Fruit fly (Drosophila melanogaster): Measurements from ENCODE around the gene RpS27A.

Gene RpS27A

DNA sequence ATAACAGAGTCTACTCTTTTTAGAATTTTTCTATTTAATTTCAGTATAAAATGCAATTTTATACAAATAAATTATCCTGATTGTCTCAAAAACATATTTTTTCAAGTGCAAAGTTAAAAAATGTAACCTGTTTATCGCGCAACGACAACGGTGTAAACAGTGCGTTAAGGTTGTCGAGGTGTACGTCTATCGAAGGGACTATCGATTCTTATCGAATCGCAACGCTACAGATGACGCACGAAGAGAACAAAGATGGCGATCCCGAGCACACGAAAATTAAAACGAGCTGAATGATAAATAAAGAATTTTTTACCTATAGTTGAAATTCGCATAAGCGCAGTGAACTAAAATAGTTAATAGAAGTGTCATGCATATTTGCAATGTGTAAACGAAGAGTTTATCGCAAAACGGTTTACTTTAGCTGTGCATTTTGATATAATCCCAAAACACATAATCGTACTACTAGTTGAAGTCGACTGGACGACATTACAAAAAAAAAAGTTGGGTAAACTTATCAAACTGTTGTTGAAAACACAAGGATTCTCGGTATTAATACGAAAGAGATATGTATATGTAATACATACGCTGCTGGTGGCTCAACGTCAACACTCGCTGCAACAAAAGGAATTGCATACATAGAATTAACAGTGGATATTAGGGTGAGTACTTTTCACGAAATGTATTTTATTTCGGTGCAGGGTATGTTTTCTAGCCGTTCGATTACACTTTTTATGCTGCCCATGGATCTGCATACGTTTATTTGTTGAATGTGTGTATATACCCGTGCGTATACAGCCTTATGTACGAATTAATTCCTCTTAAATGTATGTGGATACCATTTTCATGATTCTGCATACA lies 20.1 kb upstream of the RpS27A start, which contains the start of gene da (continued):
- peak; percentile 46; the same call in 2 of the 4 replicates for TF ChIP-seq Dll (GFP tag; IDR thresholded peaks at IDR 0.05; ENCODE audit: partially characterized antibody)
- TF ChIP-seq CG1792 (GFP tag; optimal IDR thresholded peaks at IDR 0.05) = peak; percentile 34
- peak; percentile 10 for TF ChIP-seq CG3281 (GFP tag; optimal IDR thresholded peaks at IDR 0.05)
- TF ChIP-seq Awh (GFP tag; IDR thresholded peaks at IDR 0.05) = peak; percentile 52; the same call in 1 of the 2 replicates
- peak in 1 of 2 experiments; percentile 8 for TF ChIP-seq Hr78 (GFP tag; optimal IDR thresholded peaks at IDR 0.05)
- peak; percentile 63 for TF ChIP-seq Atf6 (GFP tag; IDR thresholded peaks at IDR 0.05)
- no peak; the same call in 2 of the 3 replicates for TF ChIP-seq Mrtf (GFP tag; IDR thresholded peaks at IDR 0.05)
- no peak for TF ChIP-seq Sin3A (optimal IDR thresholded peaks at IDR 0.05)
- no peak for TF ChIP-seq Dip2 (GFP tag; IDR thresholded peaks at IDR 0.05)
- peak; percentile 17; the same call in 1 of the 2 replicates for TF ChIP-seq ato (GFP tag; IDR thresholded peaks at IDR 0.05; ENCODE audit: partially characterized antibody)
- peak; percentile 46 for TF ChIP-seq sd (tag; optimal IDR thresholded peaks at IDR 0.05)
- TF ChIP-seq CG4360 (GFP tag; IDR thresholded peaks at IDR 0.05) = no peak
- TF ChIP-seq CG7786 (GFP tag; optimal IDR thresholded peaks at IDR 0.05) = peak; percentile 55
- peak; percentile 29; the same call in 1 of the 2 replicates for TF ChIP-seq wdn (GFP tag; IDR thresholded peaks at IDR 0.05)
- no peak for TF ChIP-seq CG10565 (GFP tag; optimal IDR thresholded peaks at IDR 0.05)
- TF ChIP-seq CG16815 (GFP tag; optimal IDR thresholded peaks at IDR 0.05) = peak; percentile 19
- TF ChIP-seq CG12391 (tag; optimal IDR thresholded peaks at IDR 0.05) = peak; percentile 83
- peak; percentile 75 for TF ChIP-seq vvl (GFP tag; IDR thresholded peaks at IDR 0.05)
- TF ChIP-seq CG30020 (tag; optimal IDR thresholded peaks at IDR 0.05) = peak; percentile 99
- TF ChIP-seq NC2α (GFP tag; optimal IDR thresholded peaks at IDR 0.05) = no peak
- TF ChIP-seq Meics (GFP tag; optimal IDR thresholded peaks at IDR 0.05) = peak; percentile 61
- TF ChIP-seq Chrac-16 (GFP tag; optimal IDR thresholded peaks at IDR 0.05) = peak; percentile 56
- TF ChIP-seq Abd-B (GFP tag; optimal IDR thresholded peaks at IDR 0.05) = no peak
- TF ChIP-seq CG6854 (GFP tag; optimal IDR thresholded peaks at IDR 0.05) = peak; percentile 38
- peak; percentile 64; the same call in 1 of the 2 replicates for TF ChIP-seq CG14014 (GFP tag; IDR thresholded peaks at IDR 0.05)
- no peak for TF ChIP-seq Sox102F (GFP tag; optimal IDR thresholded peaks at IDR 0.05)
- peak; percentile 69 for TF ChIP-seq zfh2 (GFP tag; optimal IDR thresholded peaks at IDR 0.05)
- TF ChIP-seq HmgZ (tag; optimal IDR thresholded peaks at IDR 0.05) = peak; percentile 41
- TF ChIP-seq Dfd (GFP tag; optimal IDR thresholded peaks at IDR 0.05) = peak in 1 of 2 experiments; percentile 43
- TF ChIP-seq CG15601 (tag; optimal IDR thresholded peaks at IDR 0.05) = peak; percentile 48
- peak; percentile 54 for TF ChIP-seq B-H2 (GFP tag; optimal IDR thresholded peaks at IDR 0.05)
- TF ChIP-seq CG9609 (GFP tag; optimal IDR thresholded peaks at IDR 0.05) = peak; percentile 56
- TF ChIP-seq CG9797 (GFP tag; optimal IDR thresholded peaks at IDR 0.05) = peak; percentile 58
- no peak for TF ChIP-seq z (GFP tag; IDR thresholded peaks at IDR 0.05)
- TF ChIP-seq CG11398 (GFP tag; optimal IDR thresholded peaks at IDR 0.05) = no peak
- peak; percentile 76 for TF ChIP-seq dm (GFP tag; optimal IDR thresholded peaks at IDR 0.05)
- peak; percentile 4 for TF ChIP-seq CG10431 (GFP tag; optimal IDR thresholded peaks at IDR 0.05)
- peak; percentile 14 for TF ChIP-seq Dp (GFP tag; optimal IDR thresholded peaks at IDR 0.05)
- TF ChIP-seq CG3847 (GFP tag; IDR thresholded peaks at IDR 0.05) = peak; percentile 15; the same call in 1 of the 2 replicates
- peak; percentile 67 for TF ChIP-seq Bteb2 (GFP tag; optimal IDR thresholded peaks at IDR 0.05)
- peak; percentile 61 for TF ChIP-seq CG7839 (tag; optimal IDR thresholded peaks at IDR 0.05)
- peak; percentile 34 for TF ChIP-seq grn (GFP tag; optimal IDR thresholded peaks at IDR 0.05)
- peak in 1 of 2 experiments; percentile 55 for TF ChIP-seq crp (GFP tag; optimal IDR thresholded peaks at IDR 0.05)
- no peak for TF ChIP-seq gsb (GFP tag; IDR thresholded peaks at IDR 0.05)
- TF ChIP-seq CG14710 (tag; optimal IDR thresholded peaks at IDR 0.05) = peak; percentile 74
- TF ChIP-seq chm (GFP tag; IDR thresholded peaks at IDR 0.05) = peak; percentile 55
- no peak for TF ChIP-seq hkb (optimal IDR thresholded peaks at IDR 0.05)
- peak; percentile 54 for TF ChIP-seq hkb (GFP tag; IDR thresholded peaks at IDR 0.05)
- no peak for TF ChIP-seq mirr (GFP tag; optimal IDR thresholded peaks at IDR 0.05)
